Fruit fly (Drosophila melanogaster): ENCODE data around the gene Septin1.

Gene Septin1

dm6 chrX:21351210-21351824, 6.8 kb upstream of the Septin1 start:
- TF ChIP-seq Hr78 (GFP tag; optimal IDR thresholded peaks at IDR 0.05) (no peak), dsf (GFP tag; optimal IDR thresholded peaks at IDR 0.05; ENCODE audit: borderline replicate concordance) (no peak), rgr (GFP tag; optimal IDR thresholded peaks at IDR 0.05) (no peak), GATAd (GFP tag; optimal IDR thresholded peaks at IDR 0.05) (no peak), dmrt93B (GFP tag; optimal IDR thresholded peaks at IDR 0.05) (no peak), Dif (GFP tag; optimal IDR thresholded peaks at IDR 0.05; ENCODE audit: partially characterized antibody) (no peak), foxo (GFP tag; optimal IDR thresholded peaks at IDR 0.05) (no peak), N (GFP tag; optimal IDR thresholded peaks at IDR 0.05) (peak; percentile 70), brk (GFP tag; optimal IDR thresholded peaks at IDR 0.05) (no peak), ey (GFP tag; optimal IDR thresholded peaks at IDR 0.05) (no peak), psq (GFP tag; optimal IDR thresholded peaks at IDR 0.05) (peak; percentile 5), Jra (GFP tag; optimal IDR thresholded peaks at IDR 0.05) (peak; percentile 5), CG32264 (GFP tag; optimal IDR thresholded peaks at IDR 0.05) (no peak), CG9705 (GFP tag; optimal IDR thresholded peaks at IDR 0.05) (no peak), Vsx2 (GFP tag; optimal IDR thresholded peaks at IDR 0.05; ENCODE audit: partially characterized antibody) (no peak), fru (GFP tag; optimal IDR thresholded peaks at IDR 0.05) (no peak), sage (GFP tag; optimal IDR thresholded peaks at IDR 0.05) (no peak), jim (GFP tag; optimal IDR thresholded peaks at IDR 0.05) (no peak), Dfd (GFP tag; optimal IDR thresholded peaks at IDR 0.05) (no peak), tai (GFP tag; optimal IDR thresholded peaks at IDR 0.05) (no peak), Mio (GFP tag; optimal IDR thresholded peaks at IDR 0.05) (no peak), Sp1 (GFP tag; optimal IDR thresholded peaks at IDR 0.05) (no peak), h (GFP tag; optimal IDR thresholded peaks at IDR 0.05) (no peak), Myc (optimal IDR thresholded peaks at IDR 0.05) (peak; percentile 97), Hr83 (GFP tag; optimal IDR thresholded peaks at IDR 0.05; ENCODE audit: poor library complexity, severe bottlenecking) (no peak), woc (GFP tag; optimal IDR thresholded peaks at IDR 0.05) (peak; percentile 87), Hnf4 (GFP tag; optimal IDR thresholded peaks at IDR 0.05) (no peak), lola (GFP tag; optimal IDR thresholded peaks at IDR 0.05) (no peak), OdsH (GFP tag; optimal IDR thresholded peaks at IDR 0.05) (no peak), Abd-B (GFP tag; optimal IDR thresholded peaks at IDR 0.05) (no peak), sv (GFP tag; optimal IDR thresholded peaks at IDR 0.05) (no peak), CrebA (GFP tag; optimal IDR thresholded peaks at IDR 0.05; ENCODE audit: borderline replicate concordance) (no peak), dl (GFP tag; optimal IDR thresholded peaks at IDR 0.05; ENCODE audit: insufficient read depth in 1 of 2, partially characterized antibody in 2 of 2) (no peak), Rel (GFP tag; optimal IDR thresholded peaks at IDR 0.05) (no peak), Rel (tag; optimal IDR thresholded peaks at IDR 0.05) (peak; percentile 43), pan (optimal IDR thresholded peaks at IDR 0.05) (no peak), HLH106 (tag; optimal IDR thresholded peaks at IDR 0.05) (no peak), br (GFP tag; optimal IDR thresholded peaks at IDR 0.05) (no peak), usp (GFP tag; optimal IDR thresholded peaks at IDR 0.05) (no peak)

dm6 chrX:21353541-21353940, 4.5 kb upstream of the Septin1 start:
- TF ChIP-seq Abd-B (GFP tag; optimal IDR thresholded peaks at IDR 0.05), result no peak
- TF ChIP-seq psq (GFP tag; optimal IDR thresholded peaks at IDR 0.05), result no peak
- TF ChIP-seq h (GFP tag; optimal IDR thresholded peaks at IDR 0.05), result peak; percentile 82
- TF ChIP-seq CrebA (GFP tag; optimal IDR thresholded peaks at IDR 0.05; ENCODE audit: borderline replicate concordance), result no peak
- no peak for TF ChIP-seq Hr83 (GFP tag; optimal IDR thresholded peaks at IDR 0.05; ENCODE audit: poor library complexity, severe bottlenecking)
- no peak for TF ChIP-seq usp (GFP tag; optimal IDR thresholded peaks at IDR 0.05)
- no peak for TF ChIP-seq OdsH (GFP tag; optimal IDR thresholded peaks at IDR 0.05)
- TF ChIP-seq ey (GFP tag; optimal IDR thresholded peaks at IDR 0.05), result no peak
- TF ChIP-seq Myc (optimal IDR thresholded peaks at IDR 0.05), result no peak
- no peak for TF ChIP-seq pan (optimal IDR thresholded peaks at IDR 0.05)
- TF ChIP-seq dsf (GFP tag; optimal IDR thresholded peaks at IDR 0.05; ENCODE audit: borderline replicate concordance), result no peak
- no peak for TF ChIP-seq Vsx2 (GFP tag; optimal IDR thresholded peaks at IDR 0.05; ENCODE audit: partially characterized antibody)
- TF ChIP-seq Rel (GFP tag; optimal IDR thresholded peaks at IDR 0.05), result no peak
- no peak for TF ChIP-seq Rel (tag; optimal IDR thresholded peaks at IDR 0.05)
- no peak for TF ChIP-seq fru (GFP tag; optimal IDR thresholded peaks at IDR 0.05)
- no peak for TF ChIP-seq sage (GFP tag; optimal IDR thresholded peaks at IDR 0.05)
- TF ChIP-seq rgr (GFP tag; optimal IDR thresholded peaks at IDR 0.05), result peak; percentile 48

Data from whole organism, wandering third instar larva.